Worm (Caenorhabditis elegans) whole organism, L4 larva: Measurements from ENCODE around the gene Y57G11C.22.

Experiments
- F49E8.2 ChIP-seq: sonication (generic microtip); optimal IDR thresholded peaks from 2 replicates; lab custom pipeline; 2016; ENCODE audit warnings: missing compliant biosample characterization, mild to moderate bottlenecking, missing genetic modification characterization, borderline replicate concordance
- Y105C5A.15 ChIP-seq: fragments of 200-800 bp; sonication (Bioruptor generic); IDR thresholded peaks from 2 replicates; pipeline ENCODE4 v1.3.6; 2022; ENCODE audit warnings: missing genetic modification characterization, missing compliant biosample characterization
- Y48G9A.11 ChIP-seq: fragments of 200-800 bp; sonication (Bioruptor generic); IDR thresholded peaks from 2 replicates; pipeline ENCODE4 v1.3.6; 2022; ENCODE audit warnings: missing genetic modification reagents, missing genetic modification characterization, missing compliant biosample characterization
- Y5F2A.4 ChIP-seq: fragments of 200-800 bp; sonication (Bioruptor generic); optimal IDR thresholded peaks from 2 replicates; lab custom pipeline; 2018; ENCODE audit warnings: mild to moderate bottlenecking, missing genetic modification characterization, missing compliant biosample characterization
- ZK546.5 ChIP-seq, 2 experiments: sonication (generic microtip); optimal IDR thresholded peaks; 2 replicates each; lab custom pipeline; 2017; ENCODE audit warnings: missing biosample characterization in 2 of 2, missing genetic modification characterization in 2 of 2
- aha-1 ChIP-seq: fragments of 150-350 bp; peaks from one replicate; lab custom pipeline; 2014; ENCODE audit warnings: missing biosample characterization, missing genetic modification characterization
- ama-1 ChIP-seq: fragments of 150-350 bp; optimal IDR thresholded peaks from 2 replicates; lab custom pipeline; 2014; ENCODE audit warnings: inconsistent platforms, mixed read lengths
- attf-4 ChIP-seq: sonication (generic microtip); optimal IDR thresholded peaks from 3 replicates; lab custom pipeline; 2017; ENCODE audit warnings: missing biosample characterization, missing genetic modification characterization
- ceh-20 ChIP-seq: fragments of 200-800 bp; sonication (Bioruptor generic); IDR thresholded peaks from 2 replicates; pipeline ENCODE4 v1.3.6; 2022; ENCODE audit warnings: missing genetic modification reagents, missing genetic modification characterization, missing compliant biosample characterization
- ceh-44 ChIP-seq: fragments of 200-800 bp; sonication (Bioruptor generic); IDR thresholded peaks from 2 replicates; pipeline ENCODE4 v1.3.6; 2022; ENCODE audit warnings: missing genetic modification reagents, missing genetic modification characterization, missing compliant biosample characterization
- cey-2 ChIP-seq: sonication (generic microtip); optimal IDR thresholded peaks from 3 replicates; lab custom pipeline; 2017; ENCODE audit warnings: missing genetic modification characterization, mild to moderate bottlenecking, missing compliant biosample characterization, antibody characterized with exemption, borderline replicate concordance; ENCODE audit not compliant: insufficient read depth
- daf-12 ChIP-seq: fragments of 150-350 bp; optimal IDR thresholded peaks from 2 replicates; lab custom pipeline; 2014; ENCODE audit warnings: missing biosample characterization, missing genetic modification reagents, missing genetic modification characterization
- daf-16 ChIP-seq, 3 experiments: sonication (generic microtip); optimal IDR thresholded peaks; 2 replicates each; lab custom pipeline; 2016 to 2017; ENCODE audit warnings: missing genetic modification characterization in 3 of 3, missing genetic modification reagents in 3 of 3, mild to moderate bottlenecking in 2 of 3, missing compliant biosample characterization in 2 of 3, missing biosample characterization in 1 of 3, moderate library complexity in 1 of 3
- dmd-6 ChIP-seq: fragments of 200-800 bp; sonication (Bioruptor generic); IDR thresholded peaks from 2 replicates; pipeline ENCODE4 v1.3.6; 2022; ENCODE audit warnings: missing genetic modification reagents, missing genetic modification characterization, missing compliant biosample characterization
- dpl-1 ChIP-seq: fragments of 150-350 bp; optimal IDR thresholded peaks from 2 replicates; lab custom pipeline; 2014; ENCODE audit warnings: missing biosample characterization, missing genetic modification reagents, missing genetic modification characterization
- dve-1 ChIP-seq: sonication (generic microtip); optimal IDR thresholded peaks from 2 replicates; lab custom pipeline; 2017; ENCODE audit warnings: antibody characterized with exemption, mild to moderate bottlenecking, missing genetic modification characterization, missing compliant biosample characterization; ENCODE audit not compliant: insufficient read depth
- egl-27 ChIP-seq: sonication (generic microtip); optimal IDR thresholded peaks from 3 replicates; lab custom pipeline; 2017; ENCODE audit warnings: missing biosample characterization, missing genetic modification reagents, missing genetic modification characterization
- egl-43 ChIP-seq: fragments of 200-800 bp; sonication (Bioruptor generic); IDR thresholded peaks from 2 replicates; pipeline ENCODE4 v1.3.6; 2022; ENCODE audit warnings: missing genetic modification reagents, missing genetic modification characterization, missing compliant biosample characterization
- fos-1 ChIP-seq: fragments of 150-350 bp; optimal IDR thresholded peaks from 2 replicates; lab custom pipeline; 2014; ENCODE audit warnings: missing biosample characterization, missing genetic modification characterization
- hif-1 ChIP-seq, 2 experiments: sonication (generic microtip); optimal IDR thresholded peaks; 2 replicates each; lab custom pipeline; 2016 to 2017; ENCODE audit warnings: missing compliant biosample characterization in 2 of 2, missing genetic modification characterization in 2 of 2, missing genetic modification reagents in 2 of 2, missing genotype in 2 of 2, mild to moderate bottlenecking in 1 of 2
- hlh-11 ChIP-seq: fragments of 200-800 bp; sonication (Bioruptor generic); optimal IDR thresholded peaks from 2 replicates; lab custom pipeline; 2018; ENCODE audit warnings: mild to moderate bottlenecking, missing genetic modification characterization, missing compliant biosample characterization
- hmg-1.1 ChIP-seq: fragments of 200-800 bp; sonication (Bioruptor generic); IDR thresholded peaks from 2 replicates; pipeline ENCODE4 v1.3.6; 2022; ENCODE audit warnings: missing genetic modification reagents, missing genetic modification characterization, missing compliant biosample characterization
- jun-1 ChIP-seq: fragments of 150-350 bp; optimal IDR thresholded peaks from 2 replicates; lab custom pipeline; 2014; ENCODE audit warnings: missing biosample characterization, missing genetic modification reagents, missing genetic modification characterization
- lin-1 ChIP-seq: fragments of 200-800 bp; sonication (Bioruptor generic); IDR thresholded peaks from 2 replicates; pipeline ENCODE4 v1.3.6; 2022; ENCODE audit warnings: missing genetic modification reagents, missing genetic modification characterization, missing compliant biosample characterization
- lin-29 ChIP-seq: fragments of 200-800 bp; sonication (Bioruptor generic); IDR thresholded peaks from 2 replicates; pipeline ENCODE4 v1.3.6; 2022; ENCODE audit warnings: missing genetic modification reagents, missing genetic modification characterization, missing compliant biosample characterization
- lin-38 ChIP-seq: fragments of 200-800 bp; sonication (Bioruptor generic); IDR thresholded peaks from 2 replicates; pipeline ENCODE4 v1.3.6; 2022; ENCODE audit warnings: missing genetic modification reagents, missing genetic modification characterization, missing compliant biosample characterization
- lin-39 ChIP-seq: fragments of 150-350 bp; optimal IDR thresholded peaks from 2 replicates; lab custom pipeline; 2014; ENCODE audit warnings: missing biosample characterization, missing genetic modification reagents, missing genetic modification characterization
- lsy-2 ChIP-seq, 2 experiments: fragments of 150-350 bp in 1 of 2; sonication (generic microtip) in 1 of 2; optimal IDR thresholded peaks; 2 replicates each; lab custom pipeline; 2014 to 2017; ENCODE audit warnings: missing biosample characterization in 2 of 2, missing genetic modification characterization in 2 of 2
- nhr-10 ChIP-seq: fragments of 150-350 bp; optimal IDR thresholded peaks from 2 replicates; lab custom pipeline; 2014; ENCODE audit warnings: missing biosample characterization, missing genetic modification characterization
- nhr-11 ChIP-seq: fragments of 150-350 bp; optimal IDR thresholded peaks from 2 replicates; lab custom pipeline; 2014; ENCODE audit warnings: missing biosample characterization, missing genetic modification characterization
- nhr-111 ChIP-seq: fragments of 200-800 bp; sonication (Bioruptor generic); optimal IDR thresholded peaks from 2 replicates; lab custom pipeline; 2018; ENCODE audit warnings: mild to moderate bottlenecking, missing genetic modification characterization, missing compliant biosample characterization
- nhr-28 ChIP-seq: fragments of 150-350 bp; optimal IDR thresholded peaks from 2 replicates; lab custom pipeline; 2014; ENCODE audit warnings: missing biosample characterization, missing genetic modification characterization
- nhr-41 ChIP-seq: fragments of 200-800 bp; sonication (Bioruptor generic); IDR thresholded peaks from 2 replicates; pipeline ENCODE4 v1.3.6; 2022; ENCODE audit warnings: missing genetic modification reagents, missing genetic modification characterization, missing compliant biosample characterization
- nhr-48 ChIP-seq: sonication (generic microtip); optimal IDR thresholded peaks from 2 replicates; lab custom pipeline; 2016; ENCODE audit warnings: mild to moderate bottlenecking, missing genetic modification characterization, missing compliant biosample characterization
- nhr-6 ChIP-seq: fragments of 150-350 bp; optimal IDR thresholded peaks from 2 replicates; lab custom pipeline; 2014; ENCODE audit warnings: missing biosample characterization, missing genetic modification characterization
- pha-4 ChIP-seq, 2 experiments: fragments of 150-350 bp in 1 of 2; fragments of 200-800 bp in 1 of 2; sonication (Bioruptor generic) in 1 of 2; IDR thresholded peaks in 1 of 2; optimal IDR thresholded peaks in 1 of 2; 2 replicates each; pipeline versions ENCODE4 v1.3.6 to Lab custom; 2014 to 2022; ENCODE audit warnings: missing genetic modification characterization in 2 of 2, missing genetic modification reagents in 2 of 2, missing biosample characterization in 1 of 2, missing compliant biosample characterization in 1 of 2
- php-3 ChIP-seq: fragments of 200-800 bp; sonication (Bioruptor generic); IDR thresholded peaks from 2 replicates; pipeline ENCODE4 v1.3.6; 2022; ENCODE audit warnings: missing genetic modification reagents, missing genetic modification characterization, missing compliant biosample characterization
- sdz-12 ChIP-seq: fragments of 200-800 bp; sonication (Bioruptor generic); optimal IDR thresholded peaks from 2 replicates; lab custom pipeline; 2018; ENCODE audit warnings: mild to moderate bottlenecking, missing genetic modification characterization, missing compliant biosample characterization
- skn-1 ChIP-seq: fragments of 150-350 bp; optimal IDR thresholded peaks from 2 replicates; lab custom pipeline; 2014; ENCODE audit warnings: missing biosample characterization, missing genetic modification characterization
- spr-1 ChIP-seq: sonication (generic microtip); optimal IDR thresholded peaks from 2 replicates; lab custom pipeline; 2016; ENCODE audit warnings: mild to moderate bottlenecking, missing genetic modification characterization, missing compliant biosample characterization
- spr-3 ChIP-seq: fragments of 200-800 bp; sonication (Bioruptor generic); optimal IDR thresholded peaks from 2 replicates; lab custom pipeline; 2018; ENCODE audit warnings: mild to moderate bottlenecking, missing genetic modification characterization, missing compliant biosample characterization
- tag-97 ChIP-seq: fragments of 200-800 bp; sonication (Bioruptor generic); IDR thresholded peaks from 2 replicates; pipeline ENCODE4 v1.3.6; 2022; ENCODE audit warnings: missing genetic modification characterization, missing compliant biosample characterization
- unc-39 ChIP-seq: sonication (generic microtip); optimal IDR thresholded peaks from 2 replicates; lab custom pipeline; 2017; ENCODE audit warnings: missing biosample characterization, missing genetic modification characterization
- zag-1 ChIP-seq: fragments of 150-350 bp; optimal IDR thresholded peaks from 2 replicates; lab custom pipeline; 2014; ENCODE audit warnings: missing biosample characterization, missing genetic modification characterization
- zfp-2 ChIP-seq: sonication (generic microtip); optimal IDR thresholded peaks from 2 replicates; lab custom pipeline; 2016; ENCODE audit warnings: mild to moderate bottlenecking, missing genetic modification characterization, missing compliant biosample characterization
- zip-11 ChIP-seq: fragments of 200-800 bp; sonication (Bioruptor generic); IDR thresholded peaks from 2 replicates; pipeline ENCODE4 v1.3.6; 2022; ENCODE audit warnings: missing genetic modification characterization, missing compliant biosample characterization
- zip-2 ChIP-seq: fragments of 150-350 bp; optimal IDR thresholded peaks from 2 replicates; lab custom pipeline; 2014; ENCODE audit warnings: missing biosample characterization, missing genetic modification characterization
- ztf-11 ChIP-seq: fragments of 150-350 bp; optimal IDR thresholded peaks from 2 replicates; lab custom pipeline; 2014; ENCODE audit warnings: missing biosample characterization, missing genetic modification characterization

The Y57G11C.22 gene

ce11 chrIV:14877657-14878056, 40.6 kb downstream of the Y57G11C.22 start:
- TF ChIP-seq lin-1 (GFP tag; lab: Robert Waterston, UW) (no peak), aha-1 (tag; lab: Kevin White, UChicago) (peak; percentile 70)
- TF ChIP-seq, all 104 proteins: peak for 1

DNA sequence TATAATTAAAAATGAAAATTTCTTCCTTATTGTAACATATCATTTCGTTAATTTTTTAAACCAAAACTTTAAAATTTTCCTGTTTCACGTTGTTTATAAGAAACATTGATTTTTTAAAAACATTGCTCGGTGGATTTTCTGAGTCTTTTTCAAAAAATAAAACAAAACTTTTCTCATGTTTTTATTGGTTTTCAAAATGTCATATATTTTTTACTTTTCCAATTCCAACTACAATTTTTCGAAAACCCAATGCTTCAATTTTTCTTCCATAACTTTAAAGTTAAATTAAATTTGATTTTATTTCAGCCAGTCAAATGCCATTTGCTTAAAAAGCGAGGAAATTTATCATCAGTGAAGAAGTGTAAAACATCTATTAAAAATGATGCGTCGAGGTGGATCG, 42.2 kb downstream of the Y57G11C.22 start, which contains the start of gene eps-8:
Gene eps-8 (plus strand): TSS at position 301 of the 400 bp plus-strand sequence.
- no peak for TF ChIP-seq unc-39 (tag; lab: Kevin White, UChicago)
- no peak for TF ChIP-seq ama-1 (lab: Kevin White, UChicago)
- no peak for TF ChIP-seq Y48G9A.11 (GFP tag; lab: Robert Waterston, UW)
- no peak for TF ChIP-seq Y105C5A.15 (GFP tag; lab: Robert Waterston, UW)
- TF ChIP-seq cey-2 (tag; lab: Kevin White, UChicago), result no peak
- TF ChIP-seq ceh-44, result no peak
- no peak for TF ChIP-seq egl-27 (tag; lab: Kevin White, UChicago)
- TF ChIP-seq zag-1 (tag; lab: Kevin White, UChicago), result no peak
- no peak for TF ChIP-seq php-3 (GFP tag; lab: Robert Waterston, UW)
- TF ChIP-seq spr-3, result no peak
- TF ChIP-seq lin-38, result no peak
- TF ChIP-seq nhr-10 (tag; lab: Kevin White, UChicago), result no peak
- no peak for TF ChIP-seq lin-39 (tag; lab: Kevin White, UChicago)
- no peak for TF ChIP-seq pha-4 (GFP tag; IDR thresholded peaks at IDR 0.05; lab: Robert Waterston, UW)
- no peak for TF ChIP-seq pha-4 (tag; optimal IDR thresholded peaks at IDR 0.05; lab: Kevin White, UChicago)
- no peak for TF ChIP-seq lin-29 (GFP tag; lab: Robert Waterston, UW)
- TF ChIP-seq zip-11 (GFP tag; lab: Robert Waterston, UW), result no peak
- TF ChIP-seq jun-1 (tag; lab: Kevin White, UChicago), result no peak
- no peak for TF ChIP-seq nhr-41 (GFP tag; lab: Robert Waterston, UW)

DNA sequence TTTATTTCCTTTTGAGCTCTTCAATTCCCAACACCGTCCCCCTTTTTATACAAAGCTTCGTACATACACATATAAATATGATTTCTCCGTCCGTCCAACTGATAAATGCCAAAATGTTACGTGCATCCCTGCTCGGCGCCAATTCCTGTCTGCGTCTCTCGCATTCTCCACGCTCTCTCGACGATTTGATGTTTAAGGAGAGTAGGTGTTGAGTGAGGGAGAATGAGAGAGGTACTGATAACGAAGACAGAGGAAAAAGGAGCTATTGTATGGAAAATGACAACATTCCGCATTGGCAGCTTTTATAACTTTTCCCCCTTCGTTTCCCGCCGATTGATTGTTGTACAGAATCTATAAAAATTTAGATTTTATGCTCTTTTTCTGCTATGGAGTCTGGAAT, 46.8 kb downstream of the Y57G11C.22 start:
- TF ChIP-seq tag-97, result no peak
- TF ChIP-seq ceh-20, result no peak
- peak; percentile 67 for TF ChIP-seq nhr-48 (tag; lab: Kevin White, UChicago)
- no peak for TF ChIP-seq spr-3
- TF ChIP-seq zfp-2, result no peak
- no peak for TF ChIP-seq nhr-111 (GFP tag; lab: Kevin White, UChicago)
- no peak for TF ChIP-seq hmg-1.1
- TF ChIP-seq skn-1 (tag; lab: Kevin White, UChicago), result no peak
- TF ChIP-seq dve-1, result peak; percentile 90
- TF ChIP-seq fos-1 (tag; lab: Kevin White, UChicago), result no peak
- peak; percentile 87 for TF ChIP-seq hlh-11 (tag; lab: Kevin White, UChicago)
- no peak for TF ChIP-seq Y5F2A.4 (GFP tag; lab: Kevin White, UChicago)
- TF ChIP-seq cey-2 (tag; lab: Kevin White, UChicago), result no peak
- no peak for TF ChIP-seq nhr-11 (tag; lab: Kevin White, UChicago)
- no peak for TF ChIP-seq spr-1 (tag; lab: Kevin White, UChicago)
- no peak for TF ChIP-seq sdz-12 (GFP tag; lab: Kevin White, UChicago)
- peak; percentile 87; the same call in 1 of the 2 replicates for TF ChIP-seq dmd-6 (GFP tag; lab: Robert Waterston, UW)
- TF ChIP-seq aha-1 (tag; lab: Kevin White, UChicago), result peak; percentile 9
- no peak for TF ChIP-seq ztf-11 (tag; lab: Kevin White, UChicago)
- no peak for TF ChIP-seq lsy-2 (tag; optimal IDR thresholded peaks at IDR 0.05; lab: Kevin White, UChicago)
- TF ChIP-seq ZK546.5 (tag; optimal IDR thresholded peaks at IDR 0.05; lab: Kevin White, UChicago), result no peak
- TF ChIP-seq nhr-6 (tag; lab: Kevin White, UChicago), result peak; percentile 66
- no peak for TF ChIP-seq dpl-1 (GFP tag; lab: Kevin White, UChicago)
- TF ChIP-seq daf-16 (GFP tag; optimal IDR thresholded peaks at IDR 0.05; lab: Kevin White, UChicago), result no peak
- TF ChIP-seq daf-16 (tag; optimal IDR thresholded peaks at IDR 0.05; lab: Kevin White, UChicago), result peak; percentile 91
- TF ChIP-seq hif-1 (tag; optimal IDR thresholded peaks at IDR 0.05; lab: Kevin White, UChicago), result peak in 1 of 2 experiments; percentile 81
- peak; percentile 79 for TF ChIP-seq nhr-28 (tag; lab: Kevin White, UChicago)
- TF ChIP-seq zip-2 (tag; lab: Kevin White, UChicago), result no peak
- no peak for TF ChIP-seq egl-43 (GFP tag; lab: Robert Waterston, UW)
- TF ChIP-seq lin-29 (GFP tag; lab: Robert Waterston, UW), result no peak
- TF ChIP-seq daf-12 (tag; lab: Kevin White, UChicago), result no peak
- TF ChIP-seq F49E8.2 (tag; lab: Kevin White, UChicago), result no peak
- no peak for TF ChIP-seq attf-4 (tag; lab: Kevin White, UChicago)
